Worm (Caenorhabditis elegans): ENCODE results near the gene tald-1.

DNA sequence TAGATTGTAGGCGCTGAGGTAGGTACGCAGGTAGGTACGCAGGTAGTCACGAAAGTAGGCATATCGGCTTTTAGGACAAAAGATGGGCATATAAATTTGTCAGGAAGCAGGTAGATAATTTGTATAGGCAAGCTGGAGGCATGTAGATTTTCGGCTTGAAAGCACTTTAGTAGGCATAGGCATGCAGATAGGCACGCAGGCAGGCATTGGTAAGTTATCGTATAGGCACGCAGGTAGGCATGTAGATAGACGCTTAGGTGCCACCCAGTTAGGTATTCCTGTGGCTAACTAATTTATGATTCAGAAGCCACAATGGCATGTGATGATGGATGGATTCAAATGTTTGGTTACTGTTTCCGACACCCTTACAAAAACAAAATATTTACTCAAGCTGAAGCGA lies 36.6 kb downstream of the tald-1 start:
- TF ChIP-seq ama-1 (optimal IDR thresholded peaks at IDR 0.05), result no peak
- TF ChIP-seq unc-39 (tag; optimal IDR thresholded peaks at IDR 0.05), result no peak
- no peak for TF ChIP-seq elt-3 (tag; optimal IDR thresholded peaks at IDR 0.05)
- no peak for TF ChIP-seq skn-1 (tag; optimal IDR thresholded peaks at IDR 0.05)
- no peak for TF ChIP-seq elt-1 (tag; optimal IDR thresholded peaks at IDR 0.05)
- TF ChIP-seq nhr-28 (tag; optimal IDR thresholded peaks at IDR 0.05), result no peak
- TF ChIP-seq lin-39 (tag; optimal IDR thresholded peaks at IDR 0.05), result no peak
- no peak for TF ChIP-seq unc-62 (GFP tag; optimal IDR thresholded peaks at IDR 0.05)
- no peak for TF ChIP-seq tbx-2 (tag; optimal IDR thresholded peaks at IDR 0.05)
- TF ChIP-seq pha-4 (tag; optimal IDR thresholded peaks at IDR 0.05), result no peak
- TF ChIP-seq mdl-1 (tag; optimal IDR thresholded peaks at IDR 0.05), result no peak
- no peak for TF ChIP-seq R02D3.7 (tag; optimal IDR thresholded peaks at IDR 0.05)
- no peak for TF ChIP-seq nfya-1 (tag; optimal IDR thresholded peaks at IDR 0.05; ENCODE audit: insufficient read depth)

Data from whole organism, L3 larva.